Worm (Caenorhabditis elegans): ENCODE data around the gene shn-1.

DNA sequence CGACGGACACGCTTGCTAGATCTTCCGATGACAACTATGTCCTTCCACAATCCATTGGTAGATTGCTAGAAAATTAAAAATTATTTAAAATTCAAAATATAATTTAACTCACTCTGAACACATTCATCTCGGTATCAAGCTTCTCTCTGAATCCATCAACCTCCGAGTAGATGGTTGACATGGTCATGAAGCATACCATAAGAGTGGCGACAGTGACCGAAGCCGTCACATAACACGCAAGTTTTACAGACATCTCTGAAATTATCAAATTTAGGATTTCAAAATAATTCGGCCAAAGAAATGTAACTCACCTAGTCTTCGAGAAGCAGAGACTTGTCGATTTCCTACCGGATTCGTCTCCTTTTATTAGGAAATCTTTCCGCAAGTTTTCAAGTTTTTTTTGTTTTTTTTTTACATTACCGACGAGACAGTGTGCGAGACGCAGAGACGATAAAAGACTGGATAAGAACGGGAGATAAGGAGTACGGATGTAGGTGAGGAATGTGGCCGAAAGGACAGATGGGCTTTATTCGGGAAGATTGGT lies 53.2 kb downstream of the shn-1 start, which contains the start of gene sqt-1:
- TF ChIP-seq ama-1 (optimal IDR thresholded peaks at IDR 0.05): no peak
- no peak for TF ChIP-seq hmbx-1 (tag; optimal IDR thresholded peaks at IDR 0.05)
